Fruit fly (Drosophila melanogaster) whole organism: Measurements from ENCODE around the gene CLIP-190.

Experiments used
- CG8478 ChIP-seq: fragments of >200 bp; optimal IDR thresholded peaks from 2 replicates; lab custom pipeline; 2018; ENCODE audit warnings: inconsistent platforms
- EcR ChIP-seq, 2 experiments: fragments of >200 bp; optimal IDR thresholded peaks; 2 replicates each; lab custom pipeline; 2017; ENCODE audit warnings: missing biosample characterization in 2 of 2, missing genetic modification characterization in 2 of 2, missing genetic modification reagents in 2 of 2
- pan ChIP-seq: fragments of >200 bp; optimal IDR thresholded peaks from 2 replicates; lab custom pipeline; 2017
- psq ChIP-seq: fragments of >200 bp; optimal IDR thresholded peaks from 2 replicates; lab custom pipeline; 2017

DNA sequence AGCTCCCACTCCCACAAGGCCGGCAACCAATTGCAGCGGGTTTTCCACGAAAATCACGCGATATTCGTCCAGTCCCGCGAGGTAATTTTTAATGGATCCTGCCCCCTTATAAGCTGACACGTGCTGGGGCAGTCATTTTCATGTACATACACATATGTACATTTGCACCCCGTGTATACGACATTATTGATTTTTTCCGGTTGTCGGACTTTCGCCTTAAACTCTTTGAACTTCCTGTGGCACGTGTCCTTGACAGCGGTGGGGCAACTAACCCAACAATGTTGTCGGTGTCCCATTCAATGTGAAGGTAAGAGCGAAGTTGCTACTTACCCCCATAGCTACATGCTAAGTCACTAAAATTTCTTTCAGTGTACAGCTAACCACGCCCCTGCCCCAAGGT is 67.6 kb downstream of the CLIP-190 start:
- TF ChIP-seq EcR (GFP tag; optimal IDR thresholded peaks at IDR 0.05; lab: Kevin White, UChicago) = no peak
- no peak for TF ChIP-seq CG8478 (lab: Kevin White, UChicago)
- no peak for TF ChIP-seq psq (lab: Kevin White, UChicago)
- TF ChIP-seq pan (lab: Kevin White, UChicago) = no peak
